Worm (Caenorhabditis elegans): Measurements from ENCODE around the gene pde-4.

ce11 chrII:7577412-7577811 lies 73.6 kb downstream of the pde-4 start, which contains the start of gene F35D2.6:
- TF ChIP-seq ama-1 (optimal IDR thresholded peaks at IDR 0.05) (no peak), elt-1 (tag; optimal IDR thresholded peaks at IDR 0.05) (no peak), unc-62 (GFP tag; optimal IDR thresholded peaks at IDR 0.05) (no peak), fkh-2 (tag; optimal IDR thresholded peaks at IDR 0.05) (no peak), pha-4 (tag; optimal IDR thresholded peaks at IDR 0.05) (no peak)
